Worm (Caenorhabditis elegans) whole organism, young adult: Measurements from ENCODE around the gene Y57G11C.8.

ENCODE experiments used
- B0336.3 ChIP-seq: fragments of 200-800 bp; sonication (Bioruptor generic); IDR thresholded peaks from 2 replicates; pipeline ENCODE4 v1.3.6; 2022; ENCODE audit warnings: missing genetic modification characterization, missing compliant biosample characterization
- C17E4.6 ChIP-seq: fragments of 200-800 bp; sonication (Bioruptor generic); IDR thresholded peaks from 2 replicates; pipeline ENCODE4 v1.3.6; 2022; ENCODE audit warnings: missing genetic modification reagents, missing genetic modification characterization, missing compliant biosample characterization
- F10E7.11 ChIP-seq: sonication (generic microtip); optimal IDR thresholded peaks from 2 replicates; lab custom pipeline; 2017; ENCODE audit warnings: mild to moderate bottlenecking, missing genetic modification characterization, moderate library complexity, missing compliant biosample characterization
- F22D6.2 ChIP-seq: sonication (generic microtip); optimal IDR thresholded peaks from 2 replicates; lab custom pipeline; 2016; ENCODE audit warnings: mild to moderate bottlenecking, missing genetic modification characterization, missing compliant biosample characterization
- F37B4.10 ChIP-seq: fragments of 200-800 bp; sonication (Bioruptor generic); IDR thresholded peaks from 2 replicates; pipeline ENCODE4 v1.3.6; 2022; ENCODE audit warnings: missing genetic modification characterization, missing compliant biosample characterization
- F39B2.1 ChIP-seq: fragments of 200-800 bp; sonication (Bioruptor generic); IDR thresholded peaks from 2 replicates; pipeline ENCODE4 v1.3.6; 2022; ENCODE audit warnings: missing genetic modification reagents, missing genetic modification characterization, missing compliant biosample characterization
- F49E8.2 ChIP-seq: sonication (generic microtip); optimal IDR thresholded peaks from 3 replicates; lab custom pipeline; 2017; ENCODE audit warnings: missing genetic modification characterization, mild to moderate bottlenecking, missing compliant biosample characterization, antibody characterized with exemption, moderate library complexity; ENCODE audit not compliant: insufficient read depth
- F55B11.4 ChIP-seq: sonication (generic microtip); optimal IDR thresholded peaks from 2 replicates; lab custom pipeline; 2016; ENCODE audit warnings: missing compliant biosample characterization, missing genetic modification characterization, borderline replicate concordance; ENCODE audit not compliant: insufficient read depth
- F57A8.1 ChIP-seq: fragments of 200-800 bp; sonication (Bioruptor generic); optimal IDR thresholded peaks from 2 replicates; lab custom pipeline; 2018; ENCODE audit warnings: mild to moderate bottlenecking, missing genetic modification characterization, moderate library complexity, missing compliant biosample characterization
- F57C9.4 ChIP-seq: sonication (generic microtip); optimal IDR thresholded peaks from 2 replicates; lab custom pipeline; 2017; ENCODE audit warnings: mild to moderate bottlenecking, missing genetic modification characterization, missing compliant biosample characterization
- K11D2.4 ChIP-seq: fragments of 200-800 bp; sonication (Bioruptor generic); IDR thresholded peaks from 2 replicates; pipeline ENCODE4 v1.3.6; 2022; ENCODE audit warnings: missing genetic modification reagents, missing genetic modification characterization, missing compliant biosample characterization
- Y53F4B.3 ChIP-seq: fragments of 200-800 bp; sonication (Bioruptor generic); IDR thresholded peaks from 2 replicates; pipeline ENCODE4 v1.3.6; 2022; ENCODE audit warnings: missing genetic modification reagents, missing genetic modification characterization, missing compliant biosample characterization
- akir-1 ChIP-seq: fragments of 200-800 bp; sonication (Bioruptor generic); optimal IDR thresholded peaks from 2 replicates; lab custom pipeline; 2018; ENCODE audit warnings: mild to moderate bottlenecking, missing genetic modification characterization, moderate library complexity, missing compliant biosample characterization
- aptf-2 ChIP-seq: fragments of 200-800 bp; sonication (Bioruptor generic); conservative IDR thresholded peaks from 2 replicates; pipeline ENCODE4 v1.3.6; 2022; ENCODE audit warnings: missing genetic modification reagents, missing genetic modification characterization, missing compliant biosample characterization
- aptf-3 ChIP-seq: fragments of 200-800 bp; sonication (Bioruptor generic); IDR thresholded peaks from 2 replicates; pipeline ENCODE4 v1.3.6; 2022; ENCODE audit warnings: missing genetic modification characterization, missing compliant biosample characterization
- atf-7 ChIP-seq: sonication (generic microtip); optimal IDR thresholded peaks from 2 replicates; lab custom pipeline; 2017; ENCODE audit warnings: mild to moderate bottlenecking, missing genetic modification characterization, missing compliant biosample characterization
- bed-2 ChIP-seq: fragments of 200-800 bp; sonication (Bioruptor generic); IDR thresholded peaks from 2 replicates; pipeline ENCODE4 v1.3.6; 2022; ENCODE audit warnings: missing genetic modification reagents, missing genetic modification characterization, missing compliant biosample characterization
- ceh-40 ChIP-seq: fragments of 200-800 bp; sonication (Bioruptor generic); IDR thresholded peaks from 2 replicates; pipeline ENCODE4 v1.3.6; 2022; ENCODE audit warnings: missing genetic modification characterization, missing compliant biosample characterization
- ceh-79 ChIP-seq: sonication (generic microtip); optimal IDR thresholded peaks from 2 replicates; lab custom pipeline; 2017; ENCODE audit warnings: mild to moderate bottlenecking, missing genetic modification characterization, missing compliant biosample characterization
- chd-7 ChIP-seq: sonication (generic microtip); optimal IDR thresholded peaks from 2 replicates; lab custom pipeline; 2016; ENCODE audit warnings: mild to moderate bottlenecking, missing genetic modification characterization, moderate library complexity, missing compliant biosample characterization
- dpl-1 ChIP-seq: fragments of 150-350 bp; optimal IDR thresholded peaks from 2 replicates; lab custom pipeline; 2014; ENCODE audit warnings: missing biosample characterization, missing genetic modification reagents, missing genetic modification characterization
- efl-1 ChIP-seq: fragments of 150-350 bp; optimal IDR thresholded peaks from 2 replicates; lab custom pipeline; 2014; ENCODE audit warnings: missing biosample characterization, missing genetic modification reagents, missing genetic modification characterization
- egl-44 ChIP-seq: fragments of 200-800 bp; sonication (Bioruptor generic); IDR thresholded peaks from 2 replicates; pipeline ENCODE4 v1.3.6; 2022; ENCODE audit warnings: missing genetic modification reagents, missing genetic modification characterization, missing compliant biosample characterization
- fkh-3 ChIP-seq: sonication (generic microtip); optimal IDR thresholded peaks from 2 replicates; lab custom pipeline; 2016; ENCODE audit warnings: mild to moderate bottlenecking, missing genetic modification characterization, missing compliant biosample characterization
- gei-17 ChIP-seq: fragments of 200-800 bp; sonication (Bioruptor generic); optimal IDR thresholded peaks from 2 replicates; lab custom pipeline; 2018; ENCODE audit warnings: mild to moderate bottlenecking, missing genetic modification characterization, missing compliant biosample characterization
- hlh-26 ChIP-seq: fragments of 200-800 bp; sonication (Bioruptor generic); conservative IDR thresholded peaks from 2 replicates; pipeline ENCODE4 v1.3.6; 2022; ENCODE audit warnings: missing genetic modification reagents, missing genetic modification characterization, missing compliant biosample characterization
- hrde-1 ChIP-seq: sonication (generic microtip); optimal IDR thresholded peaks from 2 replicates; lab custom pipeline; 2016; ENCODE audit warnings: missing genetic modification characterization, mild to moderate bottlenecking, missing compliant biosample characterization, moderate library complexity, missing genotype, missing genetic modification reagents, borderline replicate concordance
- let-526 ChIP-seq: fragments of 200-800 bp; sonication (Bioruptor generic); IDR thresholded peaks from 2 replicates; pipeline ENCODE4 v1.3.6; 2022; ENCODE audit warnings: missing genetic modification reagents, missing genetic modification characterization, missing compliant biosample characterization
- let-607 ChIP-seq, 2 experiments: fragments of 200-800 bp in 1 of 2; sonication (Bioruptor generic) in 1 of 2; sonication (generic microtip) in 1 of 2; optimal IDR thresholded peaks; 2 replicates each; lab custom pipeline; 2016 to 2018; ENCODE audit warnings: mild to moderate bottlenecking in 2 of 2, missing compliant biosample characterization in 2 of 2, missing genetic modification characterization in 2 of 2, moderate library complexity in 2 of 2, missing genotype in 1 of 2
- lin-26 ChIP-seq: fragments of 200-800 bp; sonication (Bioruptor generic); IDR thresholded peaks from 2 replicates; pipeline ENCODE4 v1.3.6; 2022; ENCODE audit warnings: missing genetic modification reagents, missing genetic modification characterization, missing compliant biosample characterization
- lin-35 ChIP-seq, 3 experiments: fragments of 150-350 bp in 2 of 3; sonication (generic microtip) in 1 of 3; optimal IDR thresholded peaks; 2 replicates each; lab custom pipeline; 2014 to 2018; ENCODE audit warnings: missing biosample characterization in 3 of 3, missing genetic modification characterization in 3 of 3, missing genetic modification reagents in 3 of 3
- lsl-1 ChIP-seq: fragments of 200-800 bp; sonication (Bioruptor generic); optimal IDR thresholded peaks from 2 replicates; lab custom pipeline; 2018; ENCODE audit warnings: mild to moderate bottlenecking, missing genetic modification characterization, moderate library complexity, missing compliant biosample characterization
- lsy-27 ChIP-seq: sonication (generic microtip); optimal IDR thresholded peaks from 2 replicates; lab custom pipeline; 2017; ENCODE audit warnings: missing genetic modification characterization, mild to moderate bottlenecking, missing compliant biosample characterization, antibody characterized with exemption, missing genotype, borderline replicate concordance; ENCODE audit not compliant: insufficient read depth
- madf-10 ChIP-seq: sonication (generic microtip); optimal IDR thresholded peaks from 2 replicates; lab custom pipeline; 2016; ENCODE audit warnings: mild to moderate bottlenecking, missing genetic modification characterization, missing compliant biosample characterization
- madf-8 ChIP-seq: fragments of 200-800 bp; sonication (Bioruptor generic); conservative IDR thresholded peaks from 2 replicates; pipeline ENCODE4 v1.3.6; 2022; ENCODE audit warnings: missing genetic modification reagents, missing genetic modification characterization, missing compliant biosample characterization
- mcd-1 ChIP-seq: fragments of 200-800 bp; sonication (Bioruptor generic); IDR thresholded peaks from 2 replicates; pipeline ENCODE4 v1.3.6; 2022; ENCODE audit warnings: missing genetic modification reagents, missing genetic modification characterization, missing compliant biosample characterization
- mes-4 ChIP-seq: sonication (generic microtip); optimal IDR thresholded peaks from 2 replicates; lab custom pipeline; 2016; ENCODE audit warnings: missing genotype, missing genetic modification characterization, missing compliant biosample characterization
- mxl-1 ChIP-seq: sonication (generic microtip); optimal IDR thresholded peaks from 2 replicates; lab custom pipeline; 2016; ENCODE audit warnings: missing genetic modification characterization, missing compliant biosample characterization
- nhr-80 ChIP-seq: sonication (generic microtip); optimal IDR thresholded peaks from 2 replicates; lab custom pipeline; 2016; ENCODE audit warnings: missing genetic modification characterization, missing compliant biosample characterization
- snpc-1.3 ChIP-seq: sonication (generic microtip); optimal IDR thresholded peaks from 2 replicates; lab custom pipeline; 2017; ENCODE audit warnings: missing genetic modification characterization, mild to moderate bottlenecking, missing compliant biosample characterization, antibody characterized with exemption, moderate library complexity, missing genotype, missing genetic modification reagents; ENCODE audit not compliant: insufficient read depth
- snpc-3.4 ChIP-seq: sonication (generic microtip); optimal IDR thresholded peaks from 2 replicates; lab custom pipeline; 2017; ENCODE audit warnings: missing genetic modification characterization, mild to moderate bottlenecking, missing compliant biosample characterization, antibody characterized with exemption, moderate library complexity, missing genotype, missing genetic modification reagents
- tbp1 ChIP-seq: fragments of 200-800 bp; sonication (Bioruptor generic); optimal IDR thresholded peaks from 2 replicates; lab custom pipeline; 2018; ENCODE audit warnings: mild to moderate bottlenecking, missing genetic modification characterization, missing compliant biosample characterization
- tbx-9 ChIP-seq: sonication (generic microtip); optimal IDR thresholded peaks from 2 replicates; lab custom pipeline; 2016; ENCODE audit warnings: borderline replicate concordance, missing genetic modification characterization, inconsistent platforms, missing compliant biosample characterization
- zfh-2 ChIP-seq: fragments of 200-800 bp; sonication (Bioruptor generic); conservative IDR thresholded peaks from 2 replicates; pipeline ENCODE4 v1.3.6; 2022; ENCODE audit warnings: missing genetic modification reagents, missing genetic modification characterization, missing compliant biosample characterization
- zim-3 ChIP-seq: sonication (generic microtip); optimal IDR thresholded peaks from 2 replicates; lab custom pipeline; 2017; ENCODE audit warnings: mild to moderate bottlenecking, missing genetic modification characterization, moderate library complexity, missing compliant biosample characterization
- ztf-25 ChIP-seq: fragments of 200-800 bp; sonication (Bioruptor generic); IDR thresholded peaks from 2 replicates; pipeline ENCODE4 v1.3.6; 2022; ENCODE audit warnings: missing genetic modification reagents, missing genetic modification characterization, missing compliant biosample characterization
- ztf-28 ChIP-seq: fragments of 200-800 bp; sonication (Bioruptor generic); IDR thresholded peaks from 2 replicates; pipeline ENCODE4 v1.3.6; 2022; ENCODE audit warnings: missing genetic modification reagents, missing genetic modification characterization, missing compliant biosample characterization
- ztf-6 ChIP-seq: fragments of 200-800 bp; sonication (Bioruptor generic); IDR thresholded peaks from 2 replicates; pipeline ENCODE4 v1.3.6; 2022; ENCODE audit warnings: missing genetic modification reagents, missing genetic modification characterization, missing compliant biosample characterization

Y57G11C.8 gene

ce11 chrIV:14764719-14765173, 16.9 kb upstream of the Y57G11C.8 start (continued):
- TF ChIP-seq fkh-3 (tag; lab: Kevin White, UChicago) (no peak), F39B2.1 (GFP tag; lab: Robert Waterston, UW) (0 out of 2 replicates have a peak, but pooled peaks have one; percentile 14), bed-2 (GFP tag; lab: Robert Waterston, UW) (no peak), F57C9.4 (tag; lab: Kevin White, UChicago) (no peak), F22D6.2 (no peak), F37B4.10 (GFP tag; lab: Robert Waterston, UW) (no peak), ztf-28 (GFP tag; lab: Robert Waterston, UW) (peak; percentile 72; the same call in 1 of the 2 replicates), akir-1 (no peak), tbp1 (GFP tag; lab: Kevin White, UChicago) (peak; percentile 80), let-526 (GFP tag; lab: Robert Waterston, UW) (no peak), ztf-25 (0 out of 2 replicates have a peak, but pooled peaks have one; percentile 3), chd-7 (tag; lab: Kevin White, UChicago) (no peak), tbx-9 (no peak), gei-17 (GFP tag; lab: Kevin White, UChicago) (no peak), lin-26 (GFP tag; lab: Robert Waterston, UW) (peak; percentile 88; the same call in 1 of the 2 replicates), mxl-1 (no peak), let-607 (tag; optimal IDR thresholded peaks at IDR 0.05; lab: Kevin White, UChicago) (no peak), zfh-2 (GFP tag; lab: Robert Waterston, UW) (peak; percentile 67), hrde-1 (tag; lab: Kevin White, UChicago) (peak; percentile 53), Y53F4B.3 (GFP tag; lab: Robert Waterston, UW) (peak; percentile 72), lsl-1 (GFP tag; lab: Kevin White, UChicago) (peak; percentile 96), hlh-26 (GFP tag; lab: Robert Waterston, UW) (no peak), efl-1 (GFP tag; lab: Kevin White, UChicago) (peak; percentile 25), F49E8.2 (tag; lab: Kevin White, UChicago) (peak; percentile 71), egl-44 (0 out of 2 replicates have a peak, but pooled peaks have one; percentile 26), ztf-6 (GFP tag; lab: Robert Waterston, UW) (no peak), B0336.3 (peak; percentile 91), mes-4 (tag; lab: Kevin White, UChicago) (no peak), atf-7 (tag; lab: Kevin White, UChicago) (no peak), madf-8 (peak; percentile 99), mcd-1 (GFP tag; lab: Robert Waterston, UW) (peak; percentile 76), aptf-2 (GFP tag; lab: Robert Waterston, UW) (peak; percentile 52; the same call in 1 of the 2 replicates), aptf-3 (GFP tag; lab: Robert Waterston, UW) (no peak), nhr-80 (no peak), F10E7.11 (tag; lab: Kevin White, UChicago) (no peak), zim-3 (no peak), snpc-3.4 (tag; lab: Kevin White, UChicago) (peak; percentile 95), lsy-27 (tag; lab: Kevin White, UChicago) (peak; percentile 42)

ce11 chrIV:14765336-14765735, 16.3 kb upstream of the Y57G11C.8 start, which contains the start of gene Y57G11C.5:
TSS of gene Y57G11C.5 (minus strand) at chrIV:14765436.
- no peak for TF ChIP-seq dpl-1
- TF ChIP-seq K11D2.4 (GFP tag; lab: Robert Waterston, UW): no peak
- TF ChIP-seq B0336.3: no peak
- TF ChIP-seq madf-10: no peak
- no peak for TF ChIP-seq F55B11.4 (tag; lab: Kevin White, UChicago)
- TF ChIP-seq F22D6.2: no peak
- no peak for TF ChIP-seq ceh-79 (tag; lab: Kevin White, UChicago)
- TF ChIP-seq ceh-40 (GFP tag; lab: Robert Waterston, UW): no peak
- TF ChIP-seq F57A8.1 (GFP tag; lab: Kevin White, UChicago): no peak
- no peak for TF ChIP-seq snpc-1.3 (tag; lab: Kevin White, UChicago)
- no peak for TF ChIP-seq C17E4.6 (GFP tag; lab: Robert Waterston, UW)
- no peak for TF ChIP-seq lin-35 (GFP tag; optimal IDR thresholded peaks at IDR 0.05; lab: Kevin White, UChicago)
- no peak for TF ChIP-seq F10E7.11 (tag; lab: Kevin White, UChicago)
- no peak for TF ChIP-seq F49E8.2 (tag; lab: Kevin White, UChicago)
